Fruit fly (Drosophila melanogaster) whole organism, embryonic: ENCODE measurements around the gene Hrb98DE.

ENCODE experiments used
- Abd-B ChIP-seq: fragments of 200-800 bp; sonication (Bioruptor generic); optimal IDR thresholded peaks from 2 replicates; lab custom pipeline; 2018; ENCODE audit warnings: missing biosample characterization, mild to moderate bottlenecking, missing genetic modification characterization, moderate library complexity
- Awh ChIP-seq: fragments of 200-800 bp; sonication (Bioruptor generic); IDR thresholded peaks from 2 replicates; pipeline ENCODE4, ENCODE4 v1.3.6; 2022; ENCODE audit warnings: missing biosample characterization, missing genetic modification characterization
- C15 ChIP-seq: fragments of 200-800 bp; sonication (Bioruptor generic); IDR thresholded peaks from 3 replicates; pipeline ENCODE4 v1.3.6; 2022; ENCODE audit warnings: missing biosample characterization, missing genetic modification characterization
- CG10267 ChIP-seq: fragments of 200-800 bp; sonication (Bioruptor generic); optimal IDR thresholded peaks from 2 replicates; lab custom pipeline; 2018; ENCODE audit warnings: missing biosample characterization, mild to moderate bottlenecking, missing genetic modification characterization, moderate library complexity
- CG10321 ChIP-seq: fragments of 200-800 bp; sonication (Bioruptor generic); IDR thresholded peaks from 2 replicates; pipeline ENCODE4 v1.3.6; 2022; ENCODE audit warnings: missing biosample characterization, missing genetic modification characterization
- CG11560 ChIP-seq: fragments of 200-800 bp; sonication (Bioruptor generic); IDR thresholded peaks from 3 replicates; pipeline ENCODE4 v1.3.6; 2022; ENCODE audit warnings: missing biosample characterization, missing genetic modification characterization
- CG11695 ChIP-seq: fragments of 200-800 bp; sonication (Bioruptor generic); IDR thresholded peaks from 3 replicates; pipeline ENCODE4 v1.3.6; 2022; ENCODE audit warnings: missing biosample characterization, missing genetic modification characterization
- CG12219 ChIP-seq: fragments of 200-800 bp; sonication (Bioruptor generic); optimal IDR thresholded peaks from 3 replicates; lab custom pipeline; 2018; ENCODE audit warnings: missing biosample characterization, mild to moderate bottlenecking, missing genetic modification characterization
- CG12391 ChIP-seq: fragments of 200-800 bp; sonication (Bioruptor generic); optimal IDR thresholded peaks from 3 replicates; lab custom pipeline; 2018; ENCODE audit warnings: missing biosample characterization, mild to moderate bottlenecking, missing genetic modification characterization, moderate library complexity
- CG13424 ChIP-seq: fragments of 200-800 bp; sonication (Bioruptor generic); optimal IDR thresholded peaks from 2 replicates; lab custom pipeline; 2019; ENCODE audit warnings: missing biosample characterization, mild to moderate bottlenecking, missing genetic modification characterization, moderate library complexity
- CG14441 ChIP-seq: fragments of 200-800 bp; sonication (Bioruptor generic); IDR thresholded peaks from 2 replicates; pipeline ENCODE4 v1.3.6; 2022; ENCODE audit warnings: missing biosample characterization, missing genetic modification characterization
- CG17359 ChIP-seq: fragments of 200-800 bp; sonication (Bioruptor generic); optimal IDR thresholded peaks from 3 replicates; lab custom pipeline; 2018; ENCODE audit warnings: missing biosample characterization, mild to moderate bottlenecking, missing genetic modification characterization, moderate library complexity
- CG18011 ChIP-seq: fragments of 200-800 bp; sonication (Bioruptor generic); optimal IDR thresholded peaks from 2 replicates; lab custom pipeline; 2017; ENCODE audit warnings: missing biosample characterization, missing genetic modification characterization, mild to moderate bottlenecking, moderate library complexity, missing genotype
- CG18619 ChIP-seq: fragments of 200-800 bp; sonication (Bioruptor generic); optimal IDR thresholded peaks from 3 replicates; lab custom pipeline; 2017; ENCODE audit warnings: missing biosample characterization, mild to moderate bottlenecking, missing genetic modification characterization
- CG18764 ChIP-seq: fragments of 200-800 bp; sonication (Bioruptor generic); optimal IDR thresholded peaks from 3 replicates; lab custom pipeline; 2016; ENCODE audit warnings: missing biosample characterization, missing genetic modification characterization
- CG30431 ChIP-seq: fragments of 200-800 bp; sonication (Bioruptor generic); optimal IDR thresholded peaks from 2 replicates; lab custom pipeline; 2017; ENCODE audit warnings: missing biosample characterization, missing genetic modification characterization
- CG3281 ChIP-seq: fragments of 200-800 bp; sonication (Bioruptor generic); optimal IDR thresholded peaks from 3 replicates; lab custom pipeline; 2017; ENCODE audit warnings: missing biosample characterization, mild to moderate bottlenecking, missing genetic modification characterization
- CG4328 ChIP-seq: fragments of 200-800 bp; sonication (Bioruptor generic); optimal IDR thresholded peaks from 3 replicates; lab custom pipeline; 2017; ENCODE audit warnings: missing biosample characterization, missing genetic modification reagents, missing genetic modification characterization
- CG7963 ChIP-seq: fragments of 200-800 bp; sonication (Bioruptor generic); IDR thresholded peaks from 3 replicates; pipeline ENCODE4 v1.3.6; 2022; ENCODE audit warnings: missing biosample characterization, missing genetic modification characterization; ENCODE audit not compliant: partially characterized antibody
- CG9727 ChIP-seq: fragments of 200-800 bp; sonication (Bioruptor generic); optimal IDR thresholded peaks from 3 replicates; lab custom pipeline; 2017; ENCODE audit warnings: missing biosample characterization, mild to moderate bottlenecking, missing genetic modification characterization
- Dbx ChIP-seq: fragments of 200-800 bp; sonication (Bioruptor generic); IDR thresholded peaks from 3 replicates; pipeline ENCODE4 v1.3.6; 2022; ENCODE audit warnings: missing biosample characterization, missing genetic modification characterization
- Dfd ChIP-seq, 2 experiments: fragments of >200 bp; optimal IDR thresholded peaks; 2 replicates each; lab custom pipeline; 2017; ENCODE audit warnings: missing biosample characterization in 2 of 2, missing genetic modification characterization in 2 of 2
- HLHmδ ChIP-seq: fragments of 200-800 bp; sonication (Bioruptor generic); optimal IDR thresholded peaks from 2 replicates; lab custom pipeline; 2018; ENCODE audit warnings: missing biosample characterization, mild to moderate bottlenecking, missing genetic modification characterization, moderate library complexity
- Hr39 ChIP-seq: fragments of >200 bp; optimal IDR thresholded peaks from 2 replicates; lab custom pipeline; 2017
- Lim3 ChIP-seq: fragments of 200-800 bp; sonication (Bioruptor generic); IDR thresholded peaks from 2 replicates; pipeline ENCODE4 v1.3.6; 2022; ENCODE audit warnings: missing biosample characterization, missing genetic modification characterization
- Lpt ChIP-seq: fragments of >200 bp; optimal IDR thresholded peaks from 2 replicates; lab custom pipeline; 2018; ENCODE audit warnings: missing biosample characterization, missing genetic modification characterization
- Nf-YA ChIP-seq: fragments of 200-800 bp; sonication (Bioruptor generic); IDR thresholded peaks from 2 replicates; pipeline ENCODE4 v1.3.6; 2022; ENCODE audit warnings: missing biosample characterization, missing genetic modification characterization
- Rfx ChIP-seq: fragments of 200-800 bp; sonication (Bioruptor generic); IDR thresholded peaks from 2 replicates; pipeline ENCODE4 v1.3.6; 2022; ENCODE audit warnings: missing biosample characterization, missing genetic modification characterization
- Rx ChIP-seq: fragments of 200-800 bp; sonication (Bioruptor generic); IDR thresholded peaks from 2 replicates; pipeline ENCODE4 v1.3.6; 2022; ENCODE audit warnings: missing biosample characterization, missing genetic modification characterization
- Xbp1 ChIP-seq: fragments of 200-800 bp; sonication (Bioruptor generic); optimal IDR thresholded peaks from 3 replicates; lab custom pipeline; 2016; ENCODE audit warnings: missing biosample characterization, mild to moderate bottlenecking, missing genetic modification characterization
- Xrp1 ChIP-seq: fragments of 200-800 bp; sonication (Bioruptor generic); IDR thresholded peaks from 2 replicates; pipeline ENCODE4 v1.3.6; 2022; ENCODE audit warnings: missing biosample characterization, missing genetic modification characterization
- abd-A ChIP-seq: fragments of 200-800 bp; sonication (Bioruptor generic); optimal IDR thresholded peaks from 3 replicates; lab custom pipeline; 2019; ENCODE audit warnings: missing biosample characterization, mild to moderate bottlenecking, missing genetic modification characterization, moderate library complexity
- ash1 ChIP-seq: fragments of 200-800 bp; sonication (Bioruptor generic); optimal IDR thresholded peaks from 2 replicates; lab custom pipeline; 2018; ENCODE audit warnings: missing biosample characterization, mild to moderate bottlenecking, missing genetic modification characterization
- az2 ChIP-seq: fragments of 200-800 bp; sonication (Bioruptor generic); optimal IDR thresholded peaks from 3 replicates; lab custom pipeline; 2016; ENCODE audit warnings: missing biosample characterization, missing genetic modification characterization
- br ChIP-seq: fragments of >200 bp; optimal IDR thresholded peaks from 2 replicates; lab custom pipeline; 2017
- dimm ChIP-seq: fragments of 200-800 bp; sonication (Bioruptor generic); IDR thresholded peaks from 2 replicates; pipeline ENCODE4 v1.3.6; 2022; ENCODE audit warnings: missing biosample characterization, missing genetic modification characterization
- dm ChIP-seq: fragments of 200-800 bp; sonication (Bioruptor generic); optimal IDR thresholded peaks from 3 replicates; lab custom pipeline; 2016; ENCODE audit warnings: missing biosample characterization, missing genetic modification characterization
- fd3F ChIP-seq: fragments of 200-800 bp; sonication (Bioruptor generic); optimal IDR thresholded peaks from 2 replicates; lab custom pipeline; 2018; ENCODE audit warnings: missing biosample characterization, mild to moderate bottlenecking, missing genetic modification characterization, moderate library complexity
- gfzf ChIP-seq: fragments of 200-800 bp; sonication (Bioruptor generic); optimal IDR thresholded peaks from 2 replicates; lab custom pipeline; 2016; ENCODE audit warnings: missing biosample characterization, mild to moderate bottlenecking, missing genetic modification characterization, moderate library complexity
- h ChIP-seq: fragments of >200 bp; optimal IDR thresholded peaks from 2 replicates; lab custom pipeline; 2017
- lab ChIP-seq: fragments of 200-800 bp; sonication (Bioruptor generic); optimal IDR thresholded peaks from 3 replicates; lab custom pipeline; 2017; ENCODE audit warnings: missing biosample characterization, missing genetic modification characterization, mild to moderate bottlenecking, moderate library complexity, missing genetic modification reagents
- maf-S ChIP-seq: fragments of 200-800 bp; sonication (Bioruptor generic); optimal IDR thresholded peaks from 2 replicates; lab custom pipeline; 2016; ENCODE audit warnings: missing biosample characterization, missing genetic modification characterization
- pb ChIP-seq: fragments of 200-800 bp; sonication (Bioruptor generic); optimal IDR thresholded peaks from 3 replicates; lab custom pipeline; 2016; ENCODE audit warnings: missing biosample characterization, missing genetic modification characterization
- pfk ChIP-seq: fragments of 200-800 bp; sonication (Bioruptor generic); optimal IDR thresholded peaks from 2 replicates; lab custom pipeline; 2018; ENCODE audit warnings: missing biosample characterization, mild to moderate bottlenecking, missing genetic modification characterization, moderate library complexity
- shn ChIP-seq: fragments of 200-800 bp; sonication (Bioruptor generic); optimal IDR thresholded peaks from 3 replicates; lab custom pipeline; 2016; ENCODE audit warnings: missing biosample characterization, missing genetic modification characterization
- sna ChIP-seq: fragments of 200-800 bp; sonication (Bioruptor generic); IDR thresholded peaks from 2 replicates; pipeline ENCODE4 v1.3.6; 2022; ENCODE audit warnings: missing biosample characterization, missing genetic modification characterization; ENCODE audit not compliant: partially characterized antibody
- tna ChIP-seq: fragments of 200-800 bp; sonication (Bioruptor generic); IDR thresholded peaks from 2 replicates; pipeline ENCODE4 v1.3.6; 2022; ENCODE audit warnings: missing biosample characterization, missing genetic modification characterization; ENCODE audit not compliant: partially characterized antibody
- ttk ChIP-seq: fragments of 200-800 bp; sonication (Bioruptor generic); IDR thresholded peaks from 2 replicates; pipeline ENCODE4 v2.1.2; 2022; ENCODE audit warnings: missing biosample characterization, missing genetic modification characterization
- vnd ChIP-seq: fragments of 200-800 bp; sonication (Bioruptor generic); IDR thresholded peaks from 3 replicates; pipeline ENCODE4 v1.3.6; 2022; ENCODE audit warnings: missing biosample characterization, missing genetic modification characterization; ENCODE audit not compliant: partially characterized antibody
- wor ChIP-seq: fragments of 200-800 bp; sonication (Bioruptor generic); IDR thresholded peaks from 2 replicates; pipeline ENCODE4 v1.3.6; 2022; ENCODE audit warnings: missing biosample characterization, missing genetic modification characterization

Gene Hrb98DE

dm6 chr3R:28634981-28635930 is 35.6 kb downstream of the Hrb98DE start, which contains the start of gene CG10011 (continued):
- TF ChIP-seq CG10267 (tag; lab: Kevin White, UChicago) (peak; percentile 16), dm (GFP tag; lab: Kevin White, UChicago) (no peak), Hr39 (lab: Kevin White, UChicago) (no peak), ash1 (GFP tag; lab: Kevin White, UChicago) (no peak), CG17359 (tag; lab: Kevin White, UChicago) (no peak), CG12219 (no peak), vnd (no peak), Rfx (GFP tag; lab: Robert Waterston, UW) (peak; percentile 28; the same call in 1 of the 2 replicates), Nf-YA (GFP tag; lab: Robert Waterston, UW) (no peak), CG14441 (no peak), wor (GFP tag; lab: Robert Waterston, UW) (no peak), abd-A (tag; lab: Kevin White, UChicago) (no peak), Dbx (GFP tag; lab: Robert Waterston, UW) (0 out of 3 replicates have a peak, but pooled peaks have one; percentile 33), CG11560 (no peak), HLHmδ (GFP tag; lab: Kevin White, UChicago) (peak; percentile 19), sna (no peak), Awh (GFP tag; lab: Robert Waterston, UW) (no peak), tna (GFP tag; lab: Robert Waterston, UW) (no peak), CG18011 (GFP tag; lab: Kevin White, UChicago) (no peak), lab (GFP tag; lab: Kevin White, UChicago) (no peak), Abd-B (GFP tag; lab: Kevin White, UChicago) (peak; percentile 31), Rx (GFP tag; lab: Robert Waterston, UW) (no peak), pb (GFP tag; lab: Kevin White, UChicago) (no peak), CG7963 (GFP tag; lab: Robert Waterston, UW) (no peak), CG12391 (tag; lab: Kevin White, UChicago) (peak; percentile 6), CG3281 (GFP tag; lab: Kevin White, UChicago) (no peak), C15 (GFP tag; lab: Robert Waterston, UW) (no peak), Xrp1 (no peak), shn (GFP tag; lab: Kevin White, UChicago) (no peak), pfk (GFP tag; lab: Kevin White, UChicago) (no peak), Lpt (GFP tag; lab: Kevin White, UChicago) (no peak), CG11695 (peak; percentile 51; the same call in 1 of the 3 replicates), ttk (GFP tag; lab: Robert Waterston, UW) (no peak), fd3F (no peak), maf-S (no peak), CG9727 (GFP tag; lab: Kevin White, UChicago) (no peak), Dfd (GFP tag; optimal IDR thresholded peaks at IDR 0.05; lab: Kevin White, UChicago) (no peak), dimm (GFP tag; lab: Robert Waterston, UW) (no peak), Xbp1 (GFP tag; lab: Kevin White, UChicago) (no peak), br (lab: Kevin White, UChicago) (no peak), CG30431 (GFP tag; lab: Kevin White, UChicago) (no peak), h (lab: Kevin White, UChicago) (no peak), CG13424 (tag; lab: Kevin White, UChicago) (no peak), CG4328 (GFP tag; lab: Kevin White, UChicago) (no peak), Lim3 (GFP tag; lab: Robert Waterston, UW) (no peak), CG18619 (GFP tag; lab: Kevin White, UChicago) (no peak), az2 (GFP tag; lab: Kevin White, UChicago) (no peak), CG18764 (GFP tag; lab: Kevin White, UChicago) (no peak), CG10321 (GFP tag; lab: Robert Waterston, UW) (no peak), gfzf (peak; percentile 96)
